Worm (Caenorhabditis elegans): ENCODE results near the gene clec-65.

Gene clec-65

DNA sequence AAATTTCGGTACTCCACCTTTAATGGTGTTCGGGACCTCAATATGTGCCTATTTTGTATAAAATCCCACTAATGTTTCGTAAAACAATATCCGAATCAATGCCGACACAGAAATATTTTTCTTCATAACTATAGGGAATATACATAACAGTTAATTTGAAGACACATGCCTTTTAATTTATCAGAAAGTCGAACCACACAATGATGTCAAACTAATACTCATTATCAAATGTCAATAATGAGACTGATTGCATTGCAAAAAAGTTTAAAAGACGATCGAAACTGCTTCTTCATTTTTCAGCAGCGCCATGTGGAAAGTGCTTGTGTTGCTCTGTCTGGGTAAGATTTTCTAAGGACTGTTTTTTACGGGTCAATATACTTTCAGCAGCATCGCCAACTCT, at the start of gene clec-65:
Gene clec-65, plus strand, starts transcription at position 301 of the 400 bp plus-strand sequence.
- TF ChIP-seq him-1 (tag; optimal IDR thresholded peaks at IDR 0.05) (no peak), dao-5 (tag; optimal IDR thresholded peaks at IDR 0.05) (no peak), W03F9.2 (tag; optimal IDR thresholded peaks at IDR 0.05) (no peak)

ce11 chrII:12855900-12856299, 45.2 kb upstream of the clec-65 start, which contains the start of gene Y46G5A.29:
Gene Y46G5A.29 (plus strand): TSS chrII:12856200.
- TF ChIP-seq dao-5 (tag; optimal IDR thresholded peaks at IDR 0.05): no peak
- no peak for TF ChIP-seq W03F9.2 (tag; optimal IDR thresholded peaks at IDR 0.05)
- TF ChIP-seq him-1 (tag; optimal IDR thresholded peaks at IDR 0.05): no peak

DNA sequence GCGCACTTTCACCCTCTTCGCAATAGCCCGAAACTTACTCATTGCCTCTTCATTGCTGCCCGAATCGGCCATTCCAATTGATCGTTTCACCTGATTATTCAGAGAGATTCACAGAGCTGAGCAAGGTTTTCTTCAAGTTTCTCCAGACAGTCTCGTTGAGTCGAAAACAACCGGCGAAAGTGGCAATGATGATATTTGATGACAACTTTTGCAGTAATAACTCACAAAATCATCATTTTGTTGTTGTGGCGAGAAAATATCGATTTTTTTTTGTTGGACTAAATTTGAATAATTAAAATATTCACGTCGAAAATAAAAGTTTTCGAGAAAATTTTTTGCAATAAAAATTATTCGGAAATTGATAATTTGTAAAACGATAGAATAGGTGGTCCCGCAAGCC, 35.5 kb upstream of the clec-65 start, which contains the start of gene snf-5:
Gene snf-5, minus strand, starts transcription at position 182 of the 400 bp plus-strand sequence.
- TF ChIP-seq him-1 (tag; optimal IDR thresholded peaks at IDR 0.05): no peak
- TF ChIP-seq W03F9.2 (tag; optimal IDR thresholded peaks at IDR 0.05): no peak
- TF ChIP-seq dao-5 (tag; optimal IDR thresholded peaks at IDR 0.05): no peak

DNA sequence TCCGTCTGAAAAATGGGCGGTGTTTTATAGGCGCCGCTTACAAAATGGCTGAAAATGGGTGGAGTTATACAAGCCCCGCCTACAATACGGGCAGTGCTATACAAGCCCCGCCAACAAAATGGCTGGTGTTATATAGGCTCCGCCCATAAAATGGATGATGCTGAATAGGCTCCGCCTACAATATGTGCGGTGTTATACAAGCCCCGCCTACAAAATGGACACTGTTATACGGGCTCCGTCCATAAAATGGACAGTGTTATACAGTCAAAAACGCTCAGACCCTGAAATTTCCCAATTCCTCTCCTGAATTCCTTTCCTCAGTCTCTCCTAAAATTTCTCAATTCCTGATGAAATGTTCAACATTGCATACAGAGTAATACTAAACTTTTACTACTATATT, 35.0 kb upstream of the clec-65 start:
- TF ChIP-seq him-1 (tag; optimal IDR thresholded peaks at IDR 0.05) (no peak), W03F9.2 (tag; optimal IDR thresholded peaks at IDR 0.05) (no peak), dao-5 (tag; optimal IDR thresholded peaks at IDR 0.05) (no peak)

DNA sequence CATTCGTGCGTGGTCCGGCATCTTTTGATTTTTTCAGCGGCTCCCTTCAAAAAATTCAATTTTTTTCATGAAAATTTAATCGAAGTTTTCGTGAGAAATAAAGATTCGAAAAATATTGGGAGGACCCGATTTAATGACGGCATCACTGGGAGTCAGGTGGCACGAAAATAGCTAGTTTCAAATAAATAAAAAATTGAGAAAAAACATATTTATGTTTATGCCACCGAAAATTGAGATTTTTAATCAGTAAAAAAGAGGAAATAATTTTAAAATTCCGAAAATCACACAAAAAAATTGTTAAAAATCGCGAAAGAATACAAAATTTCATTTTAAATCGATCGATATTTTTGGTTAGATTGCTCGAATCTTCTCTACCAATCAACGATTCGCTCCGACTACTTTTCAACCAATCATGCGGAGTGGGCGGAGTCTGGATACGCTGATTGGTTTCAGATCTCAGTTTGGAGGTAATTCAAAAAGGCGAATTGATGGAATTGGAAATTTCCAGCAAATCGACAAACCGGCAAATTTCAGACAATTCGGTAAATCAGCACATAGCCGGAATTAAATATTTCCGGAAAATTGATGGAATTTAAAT, 23.0 kb upstream of the clec-65 start, which contains the start of gene gsy-1:
Gene gsy-1, minus strand, starts transcription at position 51 of the 598 bp plus-strand sequence.
- TF ChIP-seq him-1 (tag; optimal IDR thresholded peaks at IDR 0.05) (no peak), dao-5 (tag; optimal IDR thresholded peaks at IDR 0.05) (no peak), W03F9.2 (tag; optimal IDR thresholded peaks at IDR 0.05) (no peak)

- TF ChIP-seq him-1 (tag; optimal IDR thresholded peaks at IDR 0.05) (no peak), W03F9.2 (tag; optimal IDR thresholded peaks at IDR 0.05) (no peak), dao-5 (tag; optimal IDR thresholded peaks at IDR 0.05) (no peak)
These were observed 22.4 kb upstream of the clec-65 start for ce11 chrII:12878697-12879096.

ce11 chrII:12879758-12880157, 21.4 kb upstream of the clec-65 start:
- TF ChIP-seq him-1 (tag; optimal IDR thresholded peaks at IDR 0.05): no peak

DNA sequence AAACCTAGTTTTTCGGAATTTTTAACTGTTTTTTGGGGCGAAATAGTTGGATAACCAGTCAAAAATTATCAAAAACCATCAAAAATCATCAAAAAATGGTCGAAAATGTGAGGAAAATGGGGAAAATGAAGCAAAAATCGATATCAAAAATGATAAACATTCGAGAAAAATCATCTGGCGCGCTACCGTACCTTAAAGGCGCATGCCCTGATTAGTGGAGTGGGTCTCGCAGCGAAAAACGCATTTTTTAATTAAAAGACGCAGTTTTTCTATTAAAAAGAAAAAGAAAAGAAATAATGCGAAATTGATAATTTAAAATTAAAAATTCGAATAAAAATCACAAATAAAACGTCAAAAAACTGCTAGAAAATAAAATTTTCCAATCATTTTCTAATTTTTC, 20.7 kb upstream of the clec-65 start, which contains the start of gene F35C5.1:
Gene F35C5.1, plus strand, starts transcription at position 399 of the 400 bp plus-strand sequence.
- no peak for TF ChIP-seq W03F9.2 (tag; optimal IDR thresholded peaks at IDR 0.05)
- no peak for TF ChIP-seq him-1 (tag; optimal IDR thresholded peaks at IDR 0.05)
- no peak for TF ChIP-seq dao-5 (tag; optimal IDR thresholded peaks at IDR 0.05)

ce11 chrII:12884972-12885371, 16.2 kb upstream of the clec-65 start, which contains the start of gene sra-14:
Gene sra-14 (plus strand): TSS chrII:12885272.
- no peak for TF ChIP-seq him-1 (tag; optimal IDR thresholded peaks at IDR 0.05)
- TF ChIP-seq W03F9.2 (tag; optimal IDR thresholded peaks at IDR 0.05): no peak
- no peak for TF ChIP-seq dao-5 (tag; optimal IDR thresholded peaks at IDR 0.05)

- TF ChIP-seq him-1 (tag; optimal IDR thresholded peaks at IDR 0.05): no peak
- no peak for TF ChIP-seq W03F9.2 (tag; optimal IDR thresholded peaks at IDR 0.05)
- no peak for TF ChIP-seq dao-5 (tag; optimal IDR thresholded peaks at IDR 0.05)
These were observed 12.7 kb upstream of the clec-65 start, which contains the start of gene F35C5.3 for ce11 chrII:12888471-12888870. Gene F35C5.3 (plus strand): TSS chrII:12888771.

DNA sequence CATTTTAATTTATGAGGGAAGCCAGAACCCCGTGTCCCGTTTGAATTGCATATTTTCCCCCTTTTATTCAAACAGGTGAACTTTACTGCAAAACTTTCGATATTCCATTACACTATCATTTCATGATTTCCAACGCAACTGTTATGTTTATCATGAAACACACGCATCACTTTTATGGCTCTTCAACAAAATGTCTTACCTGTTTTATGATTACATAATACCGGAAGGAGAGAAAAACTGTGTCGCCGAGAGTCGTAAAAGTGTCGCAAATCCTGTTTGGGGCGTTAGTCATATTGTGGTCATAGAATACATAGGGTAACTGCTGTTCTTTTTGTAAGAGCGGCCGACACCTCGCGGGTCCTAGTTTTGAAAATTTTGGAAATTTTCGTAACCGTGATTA, 8.7 kb upstream of the clec-65 start:
- TF ChIP-seq dao-5 (tag; optimal IDR thresholded peaks at IDR 0.05): no peak
- no peak for TF ChIP-seq W03F9.2 (tag; optimal IDR thresholded peaks at IDR 0.05)
- TF ChIP-seq him-1 (tag; optimal IDR thresholded peaks at IDR 0.05): no peak

DNA sequence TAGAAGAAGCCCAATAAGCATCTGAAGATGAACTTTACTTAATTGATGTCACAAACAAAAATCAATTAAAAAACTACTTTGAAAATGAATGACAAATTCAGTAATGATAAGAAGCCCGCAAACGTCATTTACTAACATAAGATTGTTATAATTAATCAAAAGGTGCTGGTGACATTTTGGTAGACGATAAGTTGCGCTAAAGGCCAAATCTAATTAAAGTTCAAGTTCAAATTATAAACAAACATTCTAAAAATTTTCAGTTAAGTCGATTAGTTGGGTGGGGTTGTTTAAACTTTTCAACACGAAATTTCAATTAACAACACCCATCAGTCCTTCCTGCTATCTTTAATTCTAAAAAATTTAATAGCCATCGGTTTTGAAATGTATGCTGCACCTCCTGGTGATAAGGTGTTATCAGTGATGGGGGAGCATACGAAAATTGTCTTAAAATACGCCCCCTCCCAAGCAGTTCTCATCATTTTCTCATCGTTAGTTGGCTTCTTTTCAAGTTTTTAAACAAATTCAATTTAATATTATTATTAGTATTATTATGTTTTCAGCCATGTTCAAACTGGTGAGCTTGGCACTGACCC, 6.0 kb upstream of the clec-65 start, which contains the start of the genes clec-62 and clec-63:
Gene clec-62, minus strand, starts transcription at position 51 of the 593 bp plus-strand sequence.
Gene clec-63, plus strand, starts transcription at position 561 of the 593 bp plus-strand sequence.
- TF ChIP-seq W03F9.2 (tag; optimal IDR thresholded peaks at IDR 0.05): no peak
- TF ChIP-seq dao-5 (tag; optimal IDR thresholded peaks at IDR 0.05): no peak
- no peak for TF ChIP-seq him-1 (tag; optimal IDR thresholded peaks at IDR 0.05)

ce11 chrII:12896666-12897065, 4.5 kb upstream of the clec-65 start:
- no peak for TF ChIP-seq him-1 (tag; optimal IDR thresholded peaks at IDR 0.05)
- TF ChIP-seq dao-5 (tag; optimal IDR thresholded peaks at IDR 0.05): no peak
- no peak for TF ChIP-seq W03F9.2 (tag; optimal IDR thresholded peaks at IDR 0.05)

- TF ChIP-seq him-1 (tag; optimal IDR thresholded peaks at IDR 0.05): no peak
These were observed 3.8 kb upstream of the clec-65 start for ce11 chrII:12897361-12897760.

Data from whole organism, L4/young adult.